Worm (Caenorhabditis elegans) whole organism, L4 larva: ENCODE results near the gene jmjd-3.3.

Experiments used
- F44E2.7 ChIP-seq: fragments of 200-800 bp; sonication (Bioruptor generic); IDR thresholded peaks from 2 replicates; pipeline ENCODE4 v2.1.2; 2022; ENCODE audit warnings: missing genetic modification characterization, missing compliant biosample characterization
- F49E8.2 ChIP-seq: sonication (generic microtip); optimal IDR thresholded peaks from 2 replicates; lab custom pipeline; 2016; ENCODE audit warnings: missing compliant biosample characterization, mild to moderate bottlenecking, missing genetic modification characterization, borderline replicate concordance
- R02D3.7 ChIP-seq: fragments of 150-350 bp; sonication (generic microtip); optimal IDR thresholded peaks from 3 replicates; lab custom pipeline; 2014; ENCODE audit warnings: missing biosample characterization, missing genetic modification characterization
- T20F7.1 ChIP-seq: fragments of 200-800 bp; sonication (Bioruptor generic); optimal IDR thresholded peaks from 2 replicates; lab custom pipeline; 2018; ENCODE audit warnings: mild to moderate bottlenecking, missing genetic modification characterization, missing compliant biosample characterization
- T26A8.4 ChIP-seq: fragments of 200-800 bp; sonication (Bioruptor generic); IDR thresholded peaks from 2 replicates; pipeline ENCODE4 v1.3.6; 2022; ENCODE audit warnings: missing genetic modification characterization, missing compliant biosample characterization
- Y75B8A.6 ChIP-seq: fragments of 200-800 bp; sonication (Bioruptor generic); IDR thresholded peaks from 2 replicates; pipeline ENCODE4 v1.3.6; 2022; ENCODE audit warnings: missing genetic modification reagents, missing genetic modification characterization, missing compliant biosample characterization
- ZK546.5 ChIP-seq, 2 experiments: sonication (generic microtip); optimal IDR thresholded peaks; 2 replicates each; lab custom pipeline; 2017; ENCODE audit warnings: missing biosample characterization in 2 of 2, missing genetic modification characterization in 2 of 2
- ceh-28 ChIP-seq: fragments of 150-350 bp; optimal IDR thresholded peaks from 2 replicates; lab custom pipeline; 2014; ENCODE audit warnings: missing biosample characterization, missing genetic modification reagents, missing genetic modification characterization
- ceh-32 ChIP-seq: sonication (generic microtip); optimal IDR thresholded peaks from 2 replicates; lab custom pipeline; 2016; ENCODE audit warnings: mild to moderate bottlenecking, missing genetic modification characterization, missing compliant biosample characterization; ENCODE audit not compliant: poor library complexity
- cey-2 ChIP-seq: sonication (generic microtip); optimal IDR thresholded peaks from 3 replicates; lab custom pipeline; 2017; ENCODE audit warnings: missing genetic modification characterization, mild to moderate bottlenecking, missing compliant biosample characterization, antibody characterized with exemption, borderline replicate concordance; ENCODE audit not compliant: insufficient read depth
- ctbp-1 ChIP-seq: fragments of 200-800 bp; sonication (Bioruptor generic); IDR thresholded peaks from 2 replicates; pipeline ENCODE4 v1.3.6; 2022; ENCODE audit warnings: missing genetic modification reagents, missing genetic modification characterization, missing compliant biosample characterization
- daf-12 ChIP-seq: fragments of 150-350 bp; optimal IDR thresholded peaks from 2 replicates; lab custom pipeline; 2014; ENCODE audit warnings: missing biosample characterization, missing genetic modification reagents, missing genetic modification characterization
- daf-19 ChIP-seq: fragments of 200-800 bp; sonication (Bioruptor generic); conservative IDR thresholded peaks from 2 replicates; pipeline ENCODE4 v1.3.6; 2022; ENCODE audit warnings: missing genetic modification characterization, missing compliant biosample characterization
- daf-8 ChIP-seq: fragments of 200-800 bp; sonication (Bioruptor generic); IDR thresholded peaks from 2 replicates; pipeline ENCODE4 v1.3.6; 2022; ENCODE audit warnings: missing genetic modification characterization, missing compliant biosample characterization
- dmd-8 ChIP-seq: fragments of 200-800 bp; sonication (Bioruptor generic); IDR thresholded peaks from 2 replicates; pipeline ENCODE4 v1.3.6; 2022; ENCODE audit warnings: missing genetic modification characterization, missing compliant biosample characterization
- dmd-9 ChIP-seq: fragments of 200-800 bp; sonication (Bioruptor generic); IDR thresholded peaks from 2 replicates; pipeline ENCODE4 v1.3.6; 2022; ENCODE audit warnings: missing genetic modification reagents, missing genetic modification characterization, missing compliant biosample characterization
- dpl-1 ChIP-seq: fragments of 150-350 bp; optimal IDR thresholded peaks from 2 replicates; lab custom pipeline; 2014; ENCODE audit warnings: missing biosample characterization, missing genetic modification reagents, missing genetic modification characterization
- dve-1 ChIP-seq: sonication (generic microtip); optimal IDR thresholded peaks from 2 replicates; lab custom pipeline; 2017; ENCODE audit warnings: antibody characterized with exemption, mild to moderate bottlenecking, missing genetic modification characterization, missing compliant biosample characterization; ENCODE audit not compliant: insufficient read depth
- egl-27 ChIP-seq: sonication (generic microtip); optimal IDR thresholded peaks from 3 replicates; lab custom pipeline; 2017; ENCODE audit warnings: missing biosample characterization, missing genetic modification reagents, missing genetic modification characterization
- egl-43 ChIP-seq: fragments of 200-800 bp; sonication (Bioruptor generic); IDR thresholded peaks from 2 replicates; pipeline ENCODE4 v1.3.6; 2022; ENCODE audit warnings: missing genetic modification reagents, missing genetic modification characterization, missing compliant biosample characterization
- fos-1 ChIP-seq: fragments of 150-350 bp; optimal IDR thresholded peaks from 2 replicates; lab custom pipeline; 2014; ENCODE audit warnings: missing biosample characterization, missing genetic modification characterization
- gei-8 ChIP-seq: fragments of 200-800 bp; sonication (Bioruptor generic); optimal IDR thresholded peaks from 2 replicates; lab custom pipeline; 2018; ENCODE audit warnings: mild to moderate bottlenecking, missing genetic modification characterization, missing compliant biosample characterization
- hif-1 ChIP-seq, 2 experiments: sonication (generic microtip); optimal IDR thresholded peaks; 2 replicates each; lab custom pipeline; 2016 to 2017; ENCODE audit warnings: missing compliant biosample characterization in 2 of 2, missing genetic modification characterization in 2 of 2, missing genetic modification reagents in 2 of 2, missing genotype in 2 of 2, mild to moderate bottlenecking in 1 of 2
- hlh-30 ChIP-seq: sonication (generic microtip); optimal IDR thresholded peaks from 2 replicates; lab custom pipeline; 2017; ENCODE audit warnings: antibody characterized with exemption, mild to moderate bottlenecking, missing genetic modification characterization, missing compliant biosample characterization; ENCODE audit not compliant: insufficient read depth
- hmg-1.1 ChIP-seq: fragments of 200-800 bp; sonication (Bioruptor generic); IDR thresholded peaks from 2 replicates; pipeline ENCODE4 v1.3.6; 2022; ENCODE audit warnings: missing genetic modification reagents, missing genetic modification characterization, missing compliant biosample characterization
- jun-1 ChIP-seq: fragments of 150-350 bp; optimal IDR thresholded peaks from 2 replicates; lab custom pipeline; 2014; ENCODE audit warnings: missing biosample characterization, missing genetic modification reagents, missing genetic modification characterization
- lim-7 ChIP-seq: fragments of 200-800 bp; sonication (Bioruptor generic); IDR thresholded peaks from 2 replicates; pipeline ENCODE4 v1.3.6; 2022; ENCODE audit warnings: missing genetic modification characterization, missing compliant biosample characterization
- lir-3 ChIP-seq: sonication (generic microtip); optimal IDR thresholded peaks from 2 replicates; lab custom pipeline; 2016; ENCODE audit warnings: mild to moderate bottlenecking, missing genetic modification characterization, missing compliant biosample characterization
- mdl-1 ChIP-seq, 2 experiments: fragments of 150-350 bp in 1 of 2; sonication (generic microtip) in 1 of 2; optimal IDR thresholded peaks; 2 replicates each; lab custom pipeline; 2014 to 2017; ENCODE audit warnings: missing biosample characterization in 2 of 2, missing genetic modification characterization in 2 of 2
- mdt-29 ChIP-seq: fragments of 200-800 bp; sonication (Bioruptor generic); IDR thresholded peaks from 2 replicates; pipeline ENCODE4 v1.3.6; 2022; ENCODE audit warnings: missing genetic modification reagents, missing genetic modification characterization, missing compliant biosample characterization
- mep-1 ChIP-seq: fragments of 150-350 bp; sonication (generic microtip); optimal IDR thresholded peaks from 3 replicates; lab custom pipeline; 2014; ENCODE audit warnings: missing biosample characterization, missing genetic modification characterization
- mes-2 ChIP-seq: sonication (generic microtip); optimal IDR thresholded peaks from 2 replicates; lab custom pipeline; 2016; ENCODE audit warnings: missing genotype, mild to moderate bottlenecking, missing genetic modification characterization, missing compliant biosample characterization; ENCODE audit not compliant: poor library complexity, severe bottlenecking
- nhr-102 ChIP-seq: sonication (generic microtip); optimal IDR thresholded peaks from 2 replicates; lab custom pipeline; 2016; ENCODE audit warnings: mild to moderate bottlenecking, missing genetic modification characterization, moderate library complexity, missing compliant biosample characterization
- nhr-111 ChIP-seq: fragments of 200-800 bp; sonication (Bioruptor generic); optimal IDR thresholded peaks from 2 replicates; lab custom pipeline; 2018; ENCODE audit warnings: mild to moderate bottlenecking, missing genetic modification characterization, missing compliant biosample characterization
- nhr-237 ChIP-seq: sonication (generic microtip); optimal IDR thresholded peaks from 2 replicates; lab custom pipeline; 2017; ENCODE audit warnings: missing biosample characterization, missing genetic modification characterization
- nhr-28 ChIP-seq: fragments of 150-350 bp; optimal IDR thresholded peaks from 2 replicates; lab custom pipeline; 2014; ENCODE audit warnings: missing biosample characterization, missing genetic modification characterization
- nhr-41 ChIP-seq: fragments of 200-800 bp; sonication (Bioruptor generic); IDR thresholded peaks from 2 replicates; pipeline ENCODE4 v1.3.6; 2022; ENCODE audit warnings: missing genetic modification reagents, missing genetic modification characterization, missing compliant biosample characterization
- nhr-76 ChIP-seq: fragments of 150-350 bp; optimal IDR thresholded peaks from 2 replicates; lab custom pipeline; 2014; ENCODE audit warnings: missing biosample characterization, missing genetic modification characterization
- nhr-77 ChIP-seq: fragments of 150-350 bp; optimal IDR thresholded peaks from 2 replicates; lab custom pipeline; 2014; ENCODE audit warnings: missing biosample characterization, missing genetic modification characterization
- php-3 ChIP-seq: fragments of 200-800 bp; sonication (Bioruptor generic); IDR thresholded peaks from 2 replicates; pipeline ENCODE4 v1.3.6; 2022; ENCODE audit warnings: missing genetic modification reagents, missing genetic modification characterization, missing compliant biosample characterization
- pqm-1 ChIP-seq: sonication (generic microtip); optimal IDR thresholded peaks from 2 replicates; lab custom pipeline; 2017; ENCODE audit warnings: missing biosample characterization, missing genetic modification characterization
- rbr-2 ChIP-seq: sonication (generic microtip); optimal IDR thresholded peaks from 2 replicates; lab custom pipeline; 2016; ENCODE audit warnings: missing genotype, missing genetic modification characterization, missing compliant biosample characterization
- saeg-2 ChIP-seq: fragments of 200-800 bp; sonication (Bioruptor generic); IDR thresholded peaks from 2 replicates; pipeline ENCODE4 v1.3.6; 2022; ENCODE audit warnings: missing genetic modification reagents, missing genetic modification characterization, missing compliant biosample characterization
- set-16 ChIP-seq: fragments of 200-800 bp; sonication (Bioruptor generic); IDR thresholded peaks from 2 replicates; pipeline ENCODE4 v1.3.6; 2022; ENCODE audit warnings: missing genetic modification reagents, missing genetic modification characterization, missing compliant biosample characterization
- skn-1 ChIP-seq: fragments of 150-350 bp; optimal IDR thresholded peaks from 2 replicates; lab custom pipeline; 2014; ENCODE audit warnings: missing biosample characterization, missing genetic modification characterization
- snpc-1.2 ChIP-seq: fragments of 200-800 bp; sonication (Bioruptor generic); IDR thresholded peaks from 2 replicates; pipeline ENCODE4 v1.3.6; 2022; ENCODE audit warnings: missing genetic modification reagents, missing genetic modification characterization, missing compliant biosample characterization
- spr-1 ChIP-seq: sonication (generic microtip); optimal IDR thresholded peaks from 2 replicates; lab custom pipeline; 2016; ENCODE audit warnings: mild to moderate bottlenecking, missing genetic modification characterization, missing compliant biosample characterization
- spr-3 ChIP-seq: fragments of 200-800 bp; sonication (Bioruptor generic); optimal IDR thresholded peaks from 2 replicates; lab custom pipeline; 2018; ENCODE audit warnings: mild to moderate bottlenecking, missing genetic modification characterization, missing compliant biosample characterization
- tra-1 ChIP-seq: fragments of 200-800 bp; sonication (Bioruptor generic); IDR thresholded peaks from 2 replicates; pipeline ENCODE4 v1.3.6; 2022; ENCODE audit warnings: missing genetic modification reagents, missing genetic modification characterization, missing compliant biosample characterization
- unc-130 ChIP-seq: sonication (generic microtip); optimal IDR thresholded peaks from 2 replicates; lab custom pipeline; 2016; ENCODE audit warnings: missing genetic modification reagents, missing genetic modification characterization, missing compliant biosample characterization
- zip-11 ChIP-seq: fragments of 200-800 bp; sonication (Bioruptor generic); IDR thresholded peaks from 2 replicates; pipeline ENCODE4 v1.3.6; 2022; ENCODE audit warnings: missing genetic modification characterization, missing compliant biosample characterization
- zip-2 ChIP-seq: fragments of 150-350 bp; optimal IDR thresholded peaks from 2 replicates; lab custom pipeline; 2014; ENCODE audit warnings: missing biosample characterization, missing genetic modification characterization

jmjd-3.3 gene

ce11 chrX:13415722-13416121 lies 20.5 kb upstream of the jmjd-3.3 start, which contains the start of gene C29F7.2 (continued):
- TF ChIP-seq egl-43 (GFP tag; lab: Robert Waterston, UW), result no peak
- no peak for TF ChIP-seq mdt-29
- no peak for TF ChIP-seq zip-2 (tag; lab: Kevin White, UChicago)
- TF ChIP-seq skn-1, result no peak
- TF ChIP-seq rbr-2, result no peak
- no peak for TF ChIP-seq saeg-2
- no peak for TF ChIP-seq spr-3 (GFP tag; lab: Kevin White, UChicago)
- no peak for TF ChIP-seq mdl-1 (tag; optimal IDR thresholded peaks at IDR 0.05; lab: Kevin White, UChicago)
- no peak for TF ChIP-seq T26A8.4
- TF ChIP-seq daf-19 (GFP tag; lab: Robert Waterston, UW), result no peak
- TF ChIP-seq nhr-76 (tag; lab: Kevin White, UChicago), result no peak
- TF ChIP-seq ctbp-1 (GFP tag; lab: Robert Waterston, UW), result no peak
- no peak for TF ChIP-seq ceh-32 (tag; lab: Kevin White, UChicago)
- no peak for TF ChIP-seq R02D3.7 (tag; lab: Kevin White, UChicago)
- no peak for TF ChIP-seq dpl-1 (GFP tag; lab: Kevin White, UChicago)
- no peak for TF ChIP-seq cey-2
- TF ChIP-seq Y75B8A.6 (GFP tag; lab: Robert Waterston, UW), result no peak
- TF ChIP-seq daf-12 (tag; lab: Kevin White, UChicago), result no peak
- no peak for TF ChIP-seq F49E8.2 (tag; lab: Kevin White, UChicago)
- TF ChIP-seq F44E2.7, result no peak
- no peak for TF ChIP-seq nhr-111
- peak; percentile 87 for TF ChIP-seq nhr-77 (tag; lab: Kevin White, UChicago)
- TF ChIP-seq daf-8, result no peak
- TF ChIP-seq pqm-1 (tag; lab: Kevin White, UChicago), result peak; percentile 47
- no peak for TF ChIP-seq jun-1 (tag; lab: Kevin White, UChicago)
- TF ChIP-seq dve-1 (tag; lab: Kevin White, UChicago), result peak; percentile 84
- TF ChIP-seq dmd-8 (GFP tag; lab: Robert Waterston, UW), result no peak
- no peak for TF ChIP-seq set-16 (GFP tag; lab: Robert Waterston, UW)
- no peak for TF ChIP-seq spr-1 (tag; lab: Kevin White, UChicago)
- no peak for TF ChIP-seq lim-7 (GFP tag; lab: Robert Waterston, UW)
- no peak for TF ChIP-seq gei-8
- TF ChIP-seq zip-11 (GFP tag; lab: Robert Waterston, UW), result no peak
- 0 out of 2 replicates have a peak, but pooled peaks have one; percentile 33 for TF ChIP-seq php-3 (GFP tag; lab: Robert Waterston, UW)
- TF ChIP-seq snpc-1.2 (GFP tag; lab: Robert Waterston, UW), result no peak
- TF ChIP-seq ceh-28, result no peak
- peak; percentile 1 for TF ChIP-seq nhr-102 (tag; lab: Kevin White, UChicago)
- no peak for TF ChIP-seq tra-1 (GFP tag; lab: Robert Waterston, UW)
- TF ChIP-seq T20F7.1 (GFP tag; lab: Kevin White, UChicago), result no peak
- no peak for TF ChIP-seq unc-130 (GFP tag; lab: Kevin White, UChicago)
- TF ChIP-seq ZK546.5 (tag; optimal IDR thresholded peaks at IDR 0.05; lab: Kevin White, UChicago), result no peak
- peak; percentile 10 for TF ChIP-seq hlh-30 (tag; lab: Kevin White, UChicago)
- no peak for TF ChIP-seq nhr-41 (GFP tag; lab: Robert Waterston, UW)
- no peak for TF ChIP-seq hmg-1.1 (GFP tag; lab: Robert Waterston, UW)
- TF ChIP-seq fos-1, result no peak
- TF ChIP-seq nhr-237 (tag; lab: Kevin White, UChicago), result no peak
- TF ChIP-seq egl-27 (tag; lab: Kevin White, UChicago), result no peak
- TF ChIP-seq hif-1 (tag; optimal IDR thresholded peaks at IDR 0.05; lab: Kevin White, UChicago), result peak in 1 of 2 experiments; percentile 28
- no peak for TF ChIP-seq dmd-9
- no peak for TF ChIP-seq mes-2 (tag; lab: Kevin White, UChicago)
- no peak for TF ChIP-seq lir-3 (tag; lab: Kevin White, UChicago)
- TF ChIP-seq mep-1 (tag; lab: Kevin White, UChicago), result peak; percentile 27
- peak; percentile 97 for TF ChIP-seq nhr-28 (tag; lab: Kevin White, UChicago)
